Worm (Caenorhabditis elegans): ENCODE data around the gene sao-1.

The sao-1 gene

ce11 chrV:14005812-14006211 lies 42.1 kb downstream of the sao-1 start, which contains the start of gene ric-7:
ric-7 (minus strand) TSS chrV:14005912.
- TF ChIP-seq nhr-77 (tag; optimal IDR thresholded peaks at IDR 0.05): no peak
- TF ChIP-seq dmd-4 (tag; optimal IDR thresholded peaks at IDR 0.05): no peak
- no peak for TF ChIP-seq skn-1 (tag; optimal IDR thresholded peaks at IDR 0.05)
- TF ChIP-seq elt-1 (tag; optimal IDR thresholded peaks at IDR 0.05): no peak
- TF ChIP-seq nhr-11 (tag; optimal IDR thresholded peaks at IDR 0.05): no peak
- TF ChIP-seq lsy-2 (tag; optimal IDR thresholded peaks at IDR 0.05): no peak
- TF ChIP-seq nhr-237 (tag; optimal IDR thresholded peaks at IDR 0.05): no peak
- TF ChIP-seq lin-39 (tag; optimal IDR thresholded peaks at IDR 0.05): no peak
- no peak for TF ChIP-seq nhr-25 (tag; optimal IDR thresholded peaks at IDR 0.05)
- no peak for TF ChIP-seq ztf-1 (GFP tag; conservative IDR thresholded peaks at IDR 0.05)
- TF ChIP-seq unc-39 (tag; optimal IDR thresholded peaks at IDR 0.05): no peak
- no peak for TF ChIP-seq nhr-129 (tag; optimal IDR thresholded peaks at IDR 0.05)
- no peak for TF ChIP-seq mdl-1 (tag; optimal IDR thresholded peaks at IDR 0.05)
- no peak for TF ChIP-seq nhr-23 (tag; optimal IDR thresholded peaks at IDR 0.05)
- TF ChIP-seq aly-2 (tag; optimal IDR thresholded peaks at IDR 0.05): no peak
- no peak for TF ChIP-seq lin-13 (GFP tag; optimal IDR thresholded peaks at IDR 0.05)
- TF ChIP-seq fos-1 (tag; optimal IDR thresholded peaks at IDR 0.05): no peak
- TF ChIP-seq Y55F3AM.14 (GFP tag; optimal IDR thresholded peaks at IDR 0.05): no peak
- no peak for TF ChIP-seq elt-3 (tag; optimal IDR thresholded peaks at IDR 0.05)

- TF ChIP-seq nhr-6 (tag; optimal IDR thresholded peaks at IDR 0.05): no peak
- no peak for TF ChIP-seq lin-13 (GFP tag; optimal IDR thresholded peaks at IDR 0.05)
- TF ChIP-seq dmd-4 (tag; optimal IDR thresholded peaks at IDR 0.05): no peak
- no peak for TF ChIP-seq mab-5 (tag; optimal IDR thresholded peaks at IDR 0.05)
- no peak for TF ChIP-seq nhr-77 (tag; optimal IDR thresholded peaks at IDR 0.05)
- TF ChIP-seq ama-1 (optimal IDR thresholded peaks at IDR 0.05): no peak
- peak; percentile 46 for TF ChIP-seq C34F6.9 (tag; optimal IDR thresholded peaks at IDR 0.05)
- TF ChIP-seq peb-1 (tag; optimal IDR thresholded peaks at IDR 0.05): no peak
- TF ChIP-seq blmp-1 (tag; optimal IDR thresholded peaks at IDR 0.05; ENCODE audit: insufficient read depth): no peak
- TF ChIP-seq elt-1 (tag; optimal IDR thresholded peaks at IDR 0.05): no peak
- no peak for TF ChIP-seq gmeb-1 (tag; optimal IDR thresholded peaks at IDR 0.05)
- peak in 1 of 2 experiments; percentile 22 for TF ChIP-seq lsy-2 (tag; optimal IDR thresholded peaks at IDR 0.05)
- TF ChIP-seq nhr-129 (tag; optimal IDR thresholded peaks at IDR 0.05): peak; percentile 13
- TF ChIP-seq ztf-1 (GFP tag; conservative IDR thresholded peaks at IDR 0.05): no peak
- no peak for TF ChIP-seq mbf-1 (tag; optimal IDR thresholded peaks at IDR 0.05)
- no peak for TF ChIP-seq alr-1 (tag; optimal IDR thresholded peaks at IDR 0.05)
- no peak for TF ChIP-seq Y55F3AM.14 (GFP tag; optimal IDR thresholded peaks at IDR 0.05)
- no peak for TF ChIP-seq unc-39 (tag; optimal IDR thresholded peaks at IDR 0.05)
- no peak for TF ChIP-seq nhr-10 (tag; optimal IDR thresholded peaks at IDR 0.05)
- TF ChIP-seq ceh-16 (tag; optimal IDR thresholded peaks at IDR 0.05): no peak
- peak; percentile 8 for TF ChIP-seq sma-9 (GFP tag; optimal IDR thresholded peaks at IDR 0.05)
- TF ChIP-seq sma-9 (tag; optimal IDR thresholded peaks at IDR 0.05): no peak
- TF ChIP-seq elt-3 (tag; optimal IDR thresholded peaks at IDR 0.05): no peak
- peak; percentile 85 for TF ChIP-seq unc-55 (GFP tag; optimal IDR thresholded peaks at IDR 0.05)
- no peak for TF ChIP-seq egl-27 (tag; optimal IDR thresholded peaks at IDR 0.05)
- no peak for TF ChIP-seq nhr-11 (tag; optimal IDR thresholded peaks at IDR 0.05)
- TF ChIP-seq unc-62 (GFP tag; optimal IDR thresholded peaks at IDR 0.05): no peak
- no peak for TF ChIP-seq skn-1 (tag; optimal IDR thresholded peaks at IDR 0.05)
- no peak for TF ChIP-seq ZK546.5 (tag; optimal IDR thresholded peaks at IDR 0.05)
- TF ChIP-seq fos-1 (tag; optimal IDR thresholded peaks at IDR 0.05): no peak
- TF ChIP-seq nhr-21 (tag; optimal IDR thresholded peaks at IDR 0.05): no peak
- no peak for TF ChIP-seq nhr-237 (tag; optimal IDR thresholded peaks at IDR 0.05)
- TF ChIP-seq lin-11 (tag; optimal IDR thresholded peaks at IDR 0.05): peak; percentile 5
Measured at ce11 chrV:14006819-14007218, 43.1 kb downstream of the sao-1 start.

- TF ChIP-seq nhr-129 (tag; optimal IDR thresholded peaks at IDR 0.05) (peak; percentile 64), C34F6.9 (tag; optimal IDR thresholded peaks at IDR 0.05) (no peak), elt-3 (tag; optimal IDR thresholded peaks at IDR 0.05) (no peak), lsy-2 (tag; optimal IDR thresholded peaks at IDR 0.05) (peak in 1 of 2 experiments; percentile 45), sma-9 (GFP tag; optimal IDR thresholded peaks at IDR 0.05) (peak; percentile 16), sma-9 (tag; optimal IDR thresholded peaks at IDR 0.05) (no peak), nhr-10 (tag; optimal IDR thresholded peaks at IDR 0.05) (no peak), nhr-77 (tag; optimal IDR thresholded peaks at IDR 0.05) (no peak), sma-3 (GFP tag; optimal IDR thresholded peaks at IDR 0.05) (peak; percentile 19), egl-27 (tag; optimal IDR thresholded peaks at IDR 0.05) (no peak), nhr-23 (tag; optimal IDR thresholded peaks at IDR 0.05) (no peak), ama-1 (optimal IDR thresholded peaks at IDR 0.05) (peak; percentile 18), fos-1 (tag; optimal IDR thresholded peaks at IDR 0.05) (peak; percentile 22), F13H6.1 (tag; optimal IDR thresholded peaks at IDR 0.05) (no peak), R02D3.7 (tag; optimal IDR thresholded peaks at IDR 0.05) (no peak), ceh-16 (tag; optimal IDR thresholded peaks at IDR 0.05) (no peak), crh-2 (tag; optimal IDR thresholded peaks at IDR 0.05) (peak; percentile 28)
Measured at ce11 chrV:14008353-14008859, 44.7 kb downstream of the sao-1 start.
